Fruit fly (Drosophila melanogaster): ENCODE data around the gene COX7A.

The COX7A gene

DNA sequence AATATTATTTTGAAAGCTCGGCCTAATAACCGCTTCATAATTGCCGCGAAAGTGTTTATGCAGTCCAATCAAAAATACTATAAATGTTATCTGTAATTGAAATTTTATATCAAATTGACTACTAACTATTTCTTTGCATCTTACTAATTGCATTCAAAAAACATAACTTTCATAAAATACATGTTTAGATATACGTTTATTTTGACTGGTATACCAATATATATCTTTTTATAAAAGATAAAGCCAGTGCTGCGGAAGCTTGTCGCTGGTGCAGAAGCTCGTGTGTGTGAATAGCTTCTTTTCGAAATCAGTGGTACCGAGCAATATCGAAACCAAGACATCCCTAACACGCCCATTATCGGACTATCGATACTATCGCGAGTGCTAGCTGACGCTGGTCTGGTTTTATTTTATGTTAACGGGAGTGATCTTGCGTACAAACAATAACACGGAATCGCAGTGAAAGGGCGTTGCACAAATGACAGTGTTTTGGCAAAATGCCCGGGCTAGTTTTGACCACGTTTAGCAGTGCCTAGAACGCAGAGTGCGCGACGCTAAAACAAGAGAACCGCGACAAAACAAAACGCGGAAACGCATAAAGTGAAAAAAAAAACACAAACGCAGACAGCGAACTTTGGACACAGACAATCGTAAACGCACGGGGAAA, 8.7 kb upstream of the COX7A start, which contains the start of gene Atg13 (continued):
- TF ChIP-seq row (GFP tag; IDR thresholded peaks at IDR 0.05) (peak; percentile 82), CG30403 (GFP tag; optimal IDR thresholded peaks at IDR 0.05) (peak; percentile 65), pfk (GFP tag; optimal IDR thresholded peaks at IDR 0.05) (no peak), CG43689 (GFP tag; IDR thresholded peaks at IDR 0.05) (no peak), sna (GFP tag; IDR thresholded peaks at IDR 0.05; ENCODE audit: partially characterized antibody) (peak; percentile 44), CG30020 (tag; optimal IDR thresholded peaks at IDR 0.05) (peak; percentile 95), pnt (GFP tag; optimal IDR thresholded peaks at IDR 0.05) (no peak), HLH3B (GFP tag; IDR thresholded peaks at IDR 0.05) (no peak), Oaz (GFP tag; IDR thresholded peaks at IDR 0.05) (no peak), CG34376 (GFP tag; optimal IDR thresholded peaks at IDR 0.05) (no peak), CG3065 (GFP tag; optimal IDR thresholded peaks at IDR 0.05) (peak; percentile 0), NFAT (GFP tag; IDR thresholded peaks at IDR 0.05) (peak; percentile 51; the same call in 1 of the 2 replicates), Asciz (GFP tag; optimal IDR thresholded peaks at IDR 0.05) (no peak), CG2875 (GFP tag; optimal IDR thresholded peaks at IDR 0.05) (no peak), CG11085 (GFP tag; IDR thresholded peaks at IDR 0.05) (no peak), inv (GFP tag; IDR thresholded peaks at IDR 0.05; ENCODE audit: partially characterized antibody) (peak; percentile 70), Opbp (GFP tag; IDR thresholded peaks at IDR 0.05; ENCODE audit: partially characterized antibody) (peak; percentile 85), lbe (GFP tag; optimal IDR thresholded peaks at IDR 0.05) (no peak), CG6791 (GFP tag; IDR thresholded peaks at IDR 0.05; ENCODE audit: partially characterized antibody) (peak; percentile 91), toy (GFP tag; IDR thresholded peaks at IDR 0.05) (no peak), Dp (GFP tag; optimal IDR thresholded peaks at IDR 0.05) (peak; percentile 51), CG1792 (GFP tag; optimal IDR thresholded peaks at IDR 0.05) (no peak), dati (GFP tag; IDR thresholded peaks at IDR 0.05) (no peak), CG2120 (GFP tag; optimal IDR thresholded peaks at IDR 0.05) (peak; percentile 46), gsb-n (tag; optimal IDR thresholded peaks at IDR 0.05) (no peak), CG1603 (tag; optimal IDR thresholded peaks at IDR 0.05) (peak; percentile 16), CG12104 (GFP tag; optimal IDR thresholded peaks at IDR 0.05) (peak; percentile 11), tio (GFP tag; optimal IDR thresholded peaks at IDR 0.05) (no peak), caup (GFP tag; optimal IDR thresholded peaks at IDR 0.05; ENCODE audit: severe bottlenecking) (no peak), CG15011 (GFP tag; optimal IDR thresholded peaks at IDR 0.05) (no peak), Dek (tag; optimal IDR thresholded peaks at IDR 0.05) (no peak), Xrp1 (GFP tag; IDR thresholded peaks at IDR 0.05) (no peak), wor (GFP tag; IDR thresholded peaks at IDR 0.05) (no peak), CHES-1-like (GFP tag; optimal IDR thresholded peaks at IDR 0.05) (no peak), mirr (GFP tag; optimal IDR thresholded peaks at IDR 0.05) (no peak), CG9609 (GFP tag; optimal IDR thresholded peaks at IDR 0.05) (peak; percentile 8), slp2 (GFP tag; optimal IDR thresholded peaks at IDR 0.05) (no peak), CG1647 (GFP tag; optimal IDR thresholded peaks at IDR 0.05) (no peak), Optix (GFP tag; IDR thresholded peaks at IDR 0.05) (no peak), CG13624 (GFP tag; optimal IDR thresholded peaks at IDR 0.05) (no peak), psq (GFP tag; optimal IDR thresholded peaks at IDR 0.05) (no peak), CG11093 (GFP tag; IDR thresholded peaks at IDR 0.05) (no peak), CG3281 (GFP tag; optimal IDR thresholded peaks at IDR 0.05) (no peak), Chrac-16 (GFP tag; optimal IDR thresholded peaks at IDR 0.05) (no peak), H15 (GFP tag; IDR thresholded peaks at IDR 0.05) (no peak), Xbp1 (GFP tag; optimal IDR thresholded peaks at IDR 0.05) (peak; percentile 72), schlank (tag; optimal IDR thresholded peaks at IDR 0.05) (no peak), Pdp1 (GFP tag; optimal IDR thresholded peaks at IDR 0.05) (peak in 1 of 2 experiments; percentile 9), Gsc (GFP tag; IDR thresholded peaks at IDR 0.05) (no peak), Bdp1 (GFP tag; optimal IDR thresholded peaks at IDR 0.05) (no peak), lmd (GFP tag; IDR thresholded peaks at IDR 0.05) (no peak)
